Fruit fly (Drosophila melanogaster) whole organism, embryonic: Measurements from ENCODE around the gene drongo.

Experiments
- B-H1 ChIP-seq: fragments of 200-800 bp; sonication (Bioruptor generic); IDR thresholded peaks from 3 replicates; pipeline ENCODE4 v1.3.6; 2022; ENCODE audit warnings: missing biosample characterization, missing genetic modification characterization
- Bgb ChIP-seq: fragments of 200-800 bp; sonication (Bioruptor generic); IDR thresholded peaks from 2 replicates; pipeline ENCODE4 v1.3.6; 2022; ENCODE audit warnings: missing biosample characterization, missing genetic modification characterization; ENCODE audit not compliant: partially characterized antibody
- CG10431 ChIP-seq: fragments of 200-800 bp; sonication (Bioruptor generic); optimal IDR thresholded peaks from 3 replicates; lab custom pipeline; 2018; ENCODE audit warnings: missing biosample characterization, mild to moderate bottlenecking, missing genetic modification characterization
- CG10654 ChIP-seq: fragments of 200-800 bp; sonication (Bioruptor generic); optimal IDR thresholded peaks from 2 replicates; lab custom pipeline; 2016; ENCODE audit warnings: missing biosample characterization, missing genetic modification characterization
- CG12071 ChIP-seq: fragments of 200-800 bp; sonication (Bioruptor generic); optimal IDR thresholded peaks from 3 replicates; lab custom pipeline; 2018; ENCODE audit warnings: missing biosample characterization, mild to moderate bottlenecking, missing genetic modification characterization
- CG12219 ChIP-seq: fragments of 200-800 bp; sonication (Bioruptor generic); optimal IDR thresholded peaks from 3 replicates; lab custom pipeline; 2018; ENCODE audit warnings: missing biosample characterization, mild to moderate bottlenecking, missing genetic modification characterization
- CG12236 ChIP-seq: fragments of 200-800 bp; sonication (Bioruptor generic); optimal IDR thresholded peaks from 2 replicates; lab custom pipeline; 2016; ENCODE audit warnings: missing biosample characterization, missing genetic modification characterization
- CG12769 ChIP-seq: fragments of 200-800 bp; sonication (Bioruptor generic); optimal IDR thresholded peaks from 2 replicates; lab custom pipeline; 2019; ENCODE audit warnings: missing biosample characterization, mild to moderate bottlenecking, missing genetic modification characterization, moderate library complexity
- CG1647 ChIP-seq: fragments of 200-800 bp; sonication (Bioruptor generic); optimal IDR thresholded peaks from 3 replicates; lab custom pipeline; 2016; ENCODE audit warnings: missing biosample characterization, missing genetic modification characterization
- CG17186 ChIP-seq: fragments of 200-800 bp; sonication (Bioruptor generic); optimal IDR thresholded peaks from 3 replicates; lab custom pipeline; 2017; ENCODE audit warnings: missing biosample characterization, missing genetic modification reagents, missing genetic modification characterization
- CG18262 ChIP-seq: fragments of 200-800 bp; optimal IDR thresholded peaks from 3 replicates; lab custom pipeline; 2019; ENCODE audit warnings: missing biosample characterization, mild to moderate bottlenecking, missing genetic modification characterization, moderate library complexity
- CG1832 ChIP-seq: fragments of 200-800 bp; sonication (Bioruptor generic); optimal IDR thresholded peaks from 2 replicates; lab custom pipeline; 2017; ENCODE audit warnings: missing biosample characterization, mild to moderate bottlenecking, missing genetic modification characterization, inconsistent platforms
- CG18476 ChIP-seq: fragments of 200-800 bp; sonication (Bioruptor generic); optimal IDR thresholded peaks from 2 replicates; lab custom pipeline; 2016; ENCODE audit warnings: missing biosample characterization, mild to moderate bottlenecking, missing genetic modification characterization
- CG2202 ChIP-seq: fragments of 200-800 bp; sonication (Bioruptor generic); optimal IDR thresholded peaks from 2 replicates; lab custom pipeline; 2018; ENCODE audit warnings: missing biosample characterization, mild to moderate bottlenecking, missing genetic modification characterization
- CG3065 ChIP-seq: fragments of 200-800 bp; sonication (Bioruptor generic); optimal IDR thresholded peaks from 2 replicates; lab custom pipeline; 2016; ENCODE audit warnings: missing biosample characterization, missing genetic modification characterization
- CG31388 ChIP-seq: fragments of 200-800 bp; sonication (Bioruptor generic); optimal IDR thresholded peaks from 2 replicates; lab custom pipeline; 2016; ENCODE audit warnings: missing biosample characterization, missing genetic modification characterization
- CG33557 ChIP-seq: fragments of 200-800 bp; sonication (Bioruptor generic); optimal IDR thresholded peaks from 2 replicates; lab custom pipeline; 2019; ENCODE audit warnings: missing biosample characterization, mild to moderate bottlenecking, missing genetic modification characterization, moderate library complexity
- CG3838 ChIP-seq: fragments of 200-800 bp; sonication (Bioruptor generic); optimal IDR thresholded peaks from 3 replicates; lab custom pipeline; 2016; ENCODE audit warnings: missing biosample characterization, missing genetic modification characterization
- CG4424 ChIP-seq: fragments of 200-800 bp; sonication (Bioruptor generic); optimal IDR thresholded peaks from 3 replicates; lab custom pipeline; 2016; ENCODE audit warnings: missing biosample characterization, missing genetic modification characterization
- CG4617 ChIP-seq: fragments of 200-800 bp; sonication (Bioruptor generic); optimal IDR thresholded peaks from 3 replicates; lab custom pipeline; 2016; ENCODE audit warnings: missing biosample characterization, missing genetic modification characterization, borderline replicate concordance
- CG4820 ChIP-seq: fragments of 200-800 bp; sonication (Bioruptor generic); optimal IDR thresholded peaks from 3 replicates; lab custom pipeline; 2016; ENCODE audit warnings: missing biosample characterization, missing genetic modification characterization
- CG4854 ChIP-seq: fragments of 200-800 bp; sonication (Bioruptor generic); optimal IDR thresholded peaks from 2 replicates; lab custom pipeline; 2016; ENCODE audit warnings: missing biosample characterization, missing genetic modification characterization, inconsistent platforms
- CG7839 ChIP-seq: fragments of 200-800 bp; sonication (Bioruptor generic); optimal IDR thresholded peaks from 3 replicates; lab custom pipeline; 2018; ENCODE audit warnings: missing biosample characterization, mild to moderate bottlenecking, missing genetic modification characterization, moderate library complexity
- CG8388 ChIP-seq: fragments of 200-800 bp; sonication (Bioruptor generic); optimal IDR thresholded peaks from 2 replicates; lab custom pipeline; 2019; ENCODE audit warnings: missing biosample characterization, mild to moderate bottlenecking, missing genetic modification characterization, moderate library complexity
- Deaf1 ChIP-seq: fragments of 200-800 bp; optimal IDR thresholded peaks from 3 replicates; lab custom pipeline; 2019; ENCODE audit warnings: missing biosample characterization, mild to moderate bottlenecking, missing genetic modification characterization, moderate library complexity
- Fer3 ChIP-seq: fragments of 200-800 bp; sonication (Bioruptor generic); optimal IDR thresholded peaks from 2 replicates; lab custom pipeline; 2018; ENCODE audit warnings: missing biosample characterization, mild to moderate bottlenecking, missing genetic modification characterization, moderate library complexity
- HLH3B ChIP-seq: fragments of 200-800 bp; sonication (Bioruptor generic); IDR thresholded peaks from 2 replicates; pipeline ENCODE4 v1.3.6; 2022; ENCODE audit warnings: missing biosample characterization, missing genetic modification characterization
- Meics ChIP-seq: fragments of 200-800 bp; sonication (Bioruptor generic); optimal IDR thresholded peaks from 2 replicates; lab custom pipeline; 2017; ENCODE audit warnings: missing biosample characterization, mild to moderate bottlenecking, missing genetic modification characterization
- Mes4 ChIP-seq: fragments of 200-800 bp; sonication (Bioruptor generic); optimal IDR thresholded peaks from 2 replicates; lab custom pipeline; 2016; ENCODE audit warnings: missing biosample characterization, missing genetic modification characterization
- Mrtf ChIP-seq: fragments of 200-800 bp; sonication (Bioruptor generic); IDR thresholded peaks from 3 replicates; pipeline ENCODE4 v1.3.6; 2022; ENCODE audit warnings: missing biosample characterization, missing genetic modification characterization
- Oli ChIP-seq: fragments of 200-800 bp; sonication (Bioruptor generic); optimal IDR thresholded peaks from 2 replicates; lab custom pipeline; 2018; ENCODE audit warnings: missing biosample characterization, mild to moderate bottlenecking, missing genetic modification characterization, moderate library complexity
- Opbp ChIP-seq: fragments of 200-800 bp; sonication (Bioruptor generic); IDR thresholded peaks from 3 replicates; pipeline ENCODE4 v1.3.6; 2022; ENCODE audit warnings: missing biosample characterization, missing genetic modification characterization; ENCODE audit not compliant: partially characterized antibody
- bbx ChIP-seq: fragments of 200-800 bp; sonication (Bioruptor generic); IDR thresholded peaks from 2 replicates; pipeline ENCODE4 v1.3.6; 2022; ENCODE audit warnings: missing biosample characterization, missing genetic modification characterization; ENCODE audit not compliant: partially characterized antibody
- ewg ChIP-seq: fragments of 200-800 bp; sonication (Bioruptor generic); optimal IDR thresholded peaks from 3 replicates; lab custom pipeline; 2017; ENCODE audit warnings: mild to moderate bottlenecking, missing biosample characterization, missing genetic modification reagents, missing genetic modification characterization
- gcm ChIP-seq: fragments of 200-800 bp; sonication (Bioruptor generic); optimal IDR thresholded peaks from 2 replicates; lab custom pipeline; 2019; ENCODE audit warnings: missing biosample characterization, mild to moderate bottlenecking, missing genetic modification characterization, moderate library complexity
- gcm2 ChIP-seq: fragments of 200-800 bp; sonication (Bioruptor generic); optimal IDR thresholded peaks from 2 replicates; lab custom pipeline; 2016; ENCODE audit warnings: missing biosample characterization, missing genetic modification characterization
- grau ChIP-seq: fragments of 200-800 bp; optimal IDR thresholded peaks from 3 replicates; lab custom pipeline; 2019; ENCODE audit warnings: missing biosample characterization, mild to moderate bottlenecking, missing genetic modification characterization, moderate library complexity
- hth ChIP-seq: fragments of >200 bp; optimal IDR thresholded peaks from 2 replicates; lab custom pipeline; 2017; ENCODE audit warnings: inconsistent platforms
- jing ChIP-seq: fragments of 200-800 bp; sonication (Bioruptor generic); optimal IDR thresholded peaks from 2 replicates; lab custom pipeline; 2018; ENCODE audit warnings: missing biosample characterization, mild to moderate bottlenecking, missing genetic modification characterization
- ken ChIP-seq: fragments of 200-800 bp; sonication (Bioruptor generic); IDR thresholded peaks from 3 replicates; pipeline ENCODE4 v1.3.6; 2022; ENCODE audit warnings: missing biosample characterization, missing genetic modification characterization
- oc ChIP-seq: fragments of 200-800 bp; sonication (Bioruptor generic); optimal IDR thresholded peaks from 2 replicates; lab custom pipeline; 2018; ENCODE audit warnings: missing biosample characterization, mild to moderate bottlenecking, missing genetic modification characterization, moderate library complexity
- pb ChIP-seq: fragments of 200-800 bp; sonication (Bioruptor generic); optimal IDR thresholded peaks from 3 replicates; lab custom pipeline; 2016; ENCODE audit warnings: missing biosample characterization, missing genetic modification characterization
- peb ChIP-seq: fragments of 200-800 bp; sonication (Bioruptor generic); IDR thresholded peaks from 2 replicates; pipeline ENCODE4 v1.3.6; 2022; ENCODE audit warnings: missing biosample characterization, missing genetic modification characterization
- ro ChIP-seq: fragments of 200-800 bp; sonication (Bioruptor generic); IDR thresholded peaks from 2 replicates; pipeline ENCODE4 v1.3.6; 2022; ENCODE audit warnings: missing biosample characterization, missing genetic modification characterization
- so ChIP-seq: fragments of 200-800 bp; sonication (Bioruptor generic); IDR thresholded peaks from 3 replicates; pipeline ENCODE4 v1.3.6; 2022; ENCODE audit warnings: missing biosample characterization, missing genetic modification characterization
- sob ChIP-seq: fragments of 200-800 bp; sonication (Bioruptor generic); IDR thresholded peaks from 2 replicates; pipeline ENCODE4 v1.3.6; 2022; ENCODE audit warnings: missing biosample characterization, missing genetic modification characterization
- tio ChIP-seq: fragments of 200-800 bp; sonication (Bioruptor generic); optimal IDR thresholded peaks from 2 replicates; lab custom pipeline; 2017; ENCODE audit warnings: missing biosample characterization, missing genetic modification characterization, inconsistent platforms
- toy ChIP-seq: fragments of 200-800 bp; sonication (Bioruptor generic); IDR thresholded peaks from 2 replicates; pipeline ENCODE4 v1.3.6; 2022; ENCODE audit warnings: missing biosample characterization, missing genetic modification characterization
- zf30C ChIP-seq: fragments of 200-800 bp; sonication (Bioruptor generic); optimal IDR thresholded peaks from 3 replicates; lab custom pipeline; 2018; ENCODE audit warnings: missing biosample characterization, mild to moderate bottlenecking, missing genetic modification characterization
- zfh2 ChIP-seq: fragments of 200-800 bp; sonication (Bioruptor generic); optimal IDR thresholded peaks from 2 replicates; lab custom pipeline; 2016; ENCODE audit warnings: missing biosample characterization, missing genetic modification characterization

Gene drongo

dm6 chr2L:846167-846868, 4.6 kb downstream of the drongo start (continued):
- TF ChIP-seq ken (GFP tag; lab: Robert Waterston, UW), result 0 out of 3 replicates have a peak, but pooled peaks have one; percentile 21
- TF ChIP-seq CG10431 (GFP tag; lab: Kevin White, UChicago), result no peak
- TF ChIP-seq CG8388 (GFP tag; lab: Kevin White, UChicago), result peak; percentile 67
- peak; percentile 76 for TF ChIP-seq CG18262 (tag; lab: Kevin White, UChicago)
- peak; percentile 61 for TF ChIP-seq jing (GFP tag; lab: Kevin White, UChicago)
- TF ChIP-seq toy (GFP tag; lab: Robert Waterston, UW), result no peak
- no peak for TF ChIP-seq CG2202 (tag; lab: Kevin White, UChicago)
- TF ChIP-seq Mrtf (GFP tag; lab: Robert Waterston, UW), result no peak
- no peak for TF ChIP-seq ro
- peak; percentile 26 for TF ChIP-seq Meics (GFP tag; lab: Kevin White, UChicago)
- TF ChIP-seq Opbp (GFP tag; lab: Robert Waterston, UW), result no peak
- peak; percentile 84 for TF ChIP-seq Oli (tag; lab: Kevin White, UChicago)
- peak; percentile 41 for TF ChIP-seq CG3065 (GFP tag; lab: Kevin White, UChicago)
- peak; percentile 11 for TF ChIP-seq zfh2 (GFP tag; lab: Kevin White, UChicago)
- TF ChIP-seq CG1647 (GFP tag; lab: Kevin White, UChicago), result peak; percentile 48
- peak; percentile 62 for TF ChIP-seq grau
- TF ChIP-seq HLH3B, result peak; percentile 9; the same call in 1 of the 2 replicates
- TF ChIP-seq CG18476, result peak; percentile 38
- no peak for TF ChIP-seq CG31388 (GFP tag; lab: Kevin White, UChicago)
- TF ChIP-seq CG12236 (GFP tag; lab: Kevin White, UChicago), result peak; percentile 28
- no peak; the same call in 1 of the 3 replicates for TF ChIP-seq B-H1 (GFP tag; lab: Robert Waterston, UW)
- TF ChIP-seq bbx (GFP tag; lab: Robert Waterston, UW), result 0 out of 2 replicates have a peak, but pooled peaks have one; percentile 15
- no peak for TF ChIP-seq gcm (GFP tag; lab: Kevin White, UChicago)
- TF ChIP-seq CG7839 (tag; lab: Kevin White, UChicago), result peak; percentile 71
- TF ChIP-seq hth (lab: Kevin White, UChicago), result no peak
- TF ChIP-seq ewg, result peak; percentile 52
- TF ChIP-seq so (GFP tag; lab: Robert Waterston, UW), result no peak; the same call in 2 of the 3 replicates
- TF ChIP-seq peb (GFP tag; lab: Robert Waterston, UW), result no peak
- no peak for TF ChIP-seq Bgb (GFP tag; lab: Robert Waterston, UW)
- peak; percentile 74 for TF ChIP-seq CG12071 (GFP tag; lab: Kevin White, UChicago)
- TF ChIP-seq pb (GFP tag; lab: Kevin White, UChicago), result peak; percentile 66
- TF ChIP-seq gcm2 (GFP tag; lab: Kevin White, UChicago), result peak; percentile 0
- TF ChIP-seq zf30C (GFP tag; lab: Kevin White, UChicago), result peak; percentile 37
- TF ChIP-seq CG17186 (GFP tag; lab: Kevin White, UChicago), result peak; percentile 25
- peak; percentile 37 for TF ChIP-seq tio
- TF ChIP-seq CG4617 (GFP tag; lab: Kevin White, UChicago), result no peak
- TF ChIP-seq CG10654 (GFP tag; lab: Kevin White, UChicago), result peak; percentile 20
- peak; percentile 68 for TF ChIP-seq CG12219 (GFP tag; lab: Kevin White, UChicago)
- peak; percentile 54 for TF ChIP-seq CG4820
- peak; percentile 46 for TF ChIP-seq Fer3 (tag; lab: Kevin White, UChicago)
- peak; percentile 27 for TF ChIP-seq Deaf1
- peak; percentile 52 for TF ChIP-seq oc
- peak; percentile 50 for TF ChIP-seq Mes4 (GFP tag; lab: Kevin White, UChicago)
- no peak for TF ChIP-seq CG33557 (GFP tag; lab: Kevin White, UChicago)
- TF ChIP-seq sob, result no peak
- TF ChIP-seq CG3838 (GFP tag; lab: Kevin White, UChicago), result no peak
- TF ChIP-seq CG1832 (GFP tag; lab: Kevin White, UChicago), result no peak
- TF ChIP-seq CG4424 (GFP tag; lab: Kevin White, UChicago), result peak; percentile 56
- peak; percentile 27 for TF ChIP-seq CG4854 (GFP tag; lab: Kevin White, UChicago)
- TF ChIP-seq CG12769, result peak; percentile 69
